Worm (Caenorhabditis elegans): ENCODE data around the gene bed-2.

DNA sequence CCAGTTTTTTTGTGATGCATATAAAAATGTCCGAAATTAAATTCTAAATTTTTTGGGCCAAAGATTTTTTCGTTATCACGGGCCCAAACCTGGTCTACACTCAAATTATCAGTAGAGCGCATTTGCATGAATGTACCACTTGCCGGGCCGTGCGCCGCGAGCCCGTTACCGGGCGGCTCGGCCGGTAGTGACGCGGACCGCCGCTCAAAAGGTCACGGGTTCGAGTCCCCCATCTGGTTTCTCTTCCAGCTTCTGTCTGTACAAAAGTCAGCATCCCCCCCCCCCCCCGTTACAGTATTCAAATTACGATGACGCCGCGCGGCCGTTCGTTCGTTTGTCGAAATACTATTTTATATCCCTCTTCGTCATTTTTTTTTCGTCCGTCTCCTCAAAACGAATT lies 6.7 kb upstream of the bed-2 start:
- no peak for TF ChIP-seq unc-39 (tag; optimal IDR thresholded peaks at IDR 0.05)
- no peak for TF ChIP-seq unc-120 (tag; optimal IDR thresholded peaks at IDR 0.05; ENCODE audit: poor library complexity, severe bottlenecking)
- no peak for TF ChIP-seq lsy-2 (tag; optimal IDR thresholded peaks at IDR 0.05)
- no peak for TF ChIP-seq unc-62 (GFP tag; optimal IDR thresholded peaks at IDR 0.05)
- TF ChIP-seq lin-13 (tag; optimal IDR thresholded peaks at IDR 0.05), result no peak
- TF ChIP-seq nhr-28 (tag; optimal IDR thresholded peaks at IDR 0.05), result no peak
- TF ChIP-seq snpc-4 (tag; optimal IDR thresholded peaks at IDR 0.05), result no peak
- TF ChIP-seq ceh-83 (GFP tag; optimal IDR thresholded peaks at IDR 0.05), result no peak
- TF ChIP-seq elt-3 (tag; optimal IDR thresholded peaks at IDR 0.05), result no peak
- TF ChIP-seq nhr-76 (tag; optimal IDR thresholded peaks at IDR 0.05), result no peak
- TF ChIP-seq sem-2 (GFP tag; optimal IDR thresholded peaks at IDR 0.05), result no peak
- TF ChIP-seq lin-32 (GFP tag; optimal IDR thresholded peaks at IDR 0.05), result no peak
